Worm (Caenorhabditis elegans) whole organism, L2 larva: ENCODE measurements around the gene exc-5.

ENCODE experiments used
- F13H6.1 ChIP-seq: sonication (generic microtip); optimal IDR thresholded peaks from 2 replicates; lab custom pipeline; 2016; ENCODE audit warnings: missing genetic modification characterization, missing compliant biosample characterization
- Y55F3AM.14 ChIP-seq: fragments of 200-800 bp; sonication (Bioruptor generic); optimal IDR thresholded peaks from 2 replicates; lab custom pipeline; 2018; ENCODE audit warnings: mild to moderate bottlenecking, missing genetic modification characterization, missing compliant biosample characterization
- aly-2 ChIP-seq: fragments of 150-350 bp; optimal IDR thresholded peaks from 2 replicates; lab custom pipeline; 2014; ENCODE audit warnings: missing biosample characterization, missing genetic modification characterization
- ceh-16 ChIP-seq: fragments of 150-350 bp; optimal IDR thresholded peaks from 2 replicates; lab custom pipeline; 2014; ENCODE audit warnings: missing biosample characterization, missing genetic modification characterization
- fos-1 ChIP-seq: fragments of 150-350 bp; optimal IDR thresholded peaks from 2 replicates; lab custom pipeline; 2014; ENCODE audit warnings: missing biosample characterization, missing genetic modification characterization
- gmeb-1 ChIP-seq: fragments of 150-350 bp; optimal IDR thresholded peaks from 2 replicates; lab custom pipeline; 2014; ENCODE audit warnings: missing biosample characterization, missing genetic modification characterization
- lsy-2 ChIP-seq, 2 experiments: fragments of 150-350 bp in 1 of 2; sonication (generic microtip) in 1 of 2; optimal IDR thresholded peaks; 2 replicates each; lab custom pipeline; 2014 to 2017; ENCODE audit warnings: missing biosample characterization in 2 of 2, missing genetic modification characterization in 2 of 2
- mab-5 ChIP-seq: fragments of 150-350 bp; optimal IDR thresholded peaks from 2 replicates; lab custom pipeline; 2014; ENCODE audit warnings: missing biosample characterization, missing genetic modification characterization
- mbf-1 ChIP-seq: sonication (generic microtip); optimal IDR thresholded peaks from 2 replicates; lab custom pipeline; 2017; ENCODE audit warnings: missing biosample characterization, missing genetic modification characterization
- nhr-10 ChIP-seq: sonication (generic microtip); optimal IDR thresholded peaks from 2 replicates; lab custom pipeline; 2017; ENCODE audit warnings: missing biosample characterization, missing genetic modification characterization
- nhr-11 ChIP-seq: fragments of 150-350 bp; optimal IDR thresholded peaks from 2 replicates; lab custom pipeline; 2014; ENCODE audit warnings: missing biosample characterization, missing genetic modification characterization
- nhr-129 ChIP-seq: fragments of 150-350 bp; optimal IDR thresholded peaks from 2 replicates; lab custom pipeline; 2014; ENCODE audit warnings: missing biosample characterization, missing genetic modification characterization
- nhr-237 ChIP-seq: fragments of 150-350 bp; optimal IDR thresholded peaks from 2 replicates; lab custom pipeline; 2014; ENCODE audit warnings: missing biosample characterization, missing genetic modification characterization
- nhr-25 ChIP-seq: fragments of 150-350 bp; sonication (generic microtip); optimal IDR thresholded peaks from 3 replicates; lab custom pipeline; 2014; ENCODE audit warnings: missing biosample characterization, missing genetic modification characterization
- nhr-6 ChIP-seq: fragments of 150-350 bp; optimal IDR thresholded peaks from 2 replicates; lab custom pipeline; 2014; ENCODE audit warnings: missing biosample characterization, missing genetic modification characterization
- skn-1 ChIP-seq: sonication (generic microtip); optimal IDR thresholded peaks from 2 replicates; lab custom pipeline; 2017; ENCODE audit warnings: missing biosample characterization, missing genetic modification characterization
- unc-62 ChIP-seq: fragments of 150-350 bp; optimal IDR thresholded peaks from 2 replicates; lab custom pipeline; 2014; ENCODE audit warnings: missing biosample characterization, missing genetic modification reagents, missing genetic modification characterization
- ztf-1 ChIP-seq: fragments of 200-800 bp; sonication (Bioruptor generic); conservative IDR thresholded peaks from 2 replicates; pipeline ENCODE4 v1.3.6; 2022; ENCODE audit warnings: missing genetic modification characterization, missing compliant biosample characterization
- ztf-11 ChIP-seq: sonication (generic microtip); optimal IDR thresholded peaks from 2 replicates; lab custom pipeline; 2017; ENCODE audit warnings: missing biosample characterization, missing genetic modification characterization

Gene exc-5

DNA sequence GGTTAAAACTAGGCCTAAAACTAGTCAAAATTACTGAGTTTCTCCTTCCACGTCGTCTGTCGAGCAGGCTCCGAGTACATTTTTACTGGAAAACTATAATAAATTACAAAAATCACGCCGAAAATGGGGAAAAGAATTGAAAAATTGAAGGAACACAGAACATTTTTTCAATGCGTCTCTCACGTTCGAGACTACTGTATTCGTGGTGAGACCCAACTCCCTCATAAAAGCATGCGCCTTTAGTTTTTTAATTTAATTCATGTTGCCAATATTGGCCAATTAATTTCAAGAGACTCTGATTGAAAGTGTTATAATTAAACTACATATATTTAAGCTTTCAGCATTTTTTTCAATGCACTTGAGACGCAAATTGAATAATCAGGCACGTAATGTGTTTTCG is 59.3 kb downstream of the exc-5 start:
- TF ChIP-seq ceh-16: no peak
- no peak for TF ChIP-seq aly-2
- TF ChIP-seq F13H6.1 (tag; lab: Kevin White, UChicago): no peak
- TF ChIP-seq nhr-6 (tag; lab: Kevin White, UChicago): no peak
- TF ChIP-seq mab-5 (tag; lab: Kevin White, UChicago): no peak
- TF ChIP-seq nhr-10: no peak
- no peak for TF ChIP-seq gmeb-1 (tag; lab: Kevin White, UChicago)
- no peak for TF ChIP-seq ztf-1 (GFP tag; lab: Robert Waterston, UW)
- TF ChIP-seq Y55F3AM.14 (GFP tag; lab: Kevin White, UChicago): no peak
- TF ChIP-seq ztf-11 (tag; lab: Kevin White, UChicago): no peak
- no peak for TF ChIP-seq nhr-129 (tag; lab: Kevin White, UChicago)
- no peak for TF ChIP-seq mbf-1
- no peak for TF ChIP-seq lsy-2 (tag; optimal IDR thresholded peaks at IDR 0.05; lab: Kevin White, UChicago)
- no peak for TF ChIP-seq fos-1 (tag; lab: Kevin White, UChicago)
- TF ChIP-seq nhr-25: no peak
- TF ChIP-seq skn-1 (tag; lab: Kevin White, UChicago): no peak
- no peak for TF ChIP-seq unc-62 (GFP tag; lab: Kevin White, UChicago)
- no peak for TF ChIP-seq nhr-237

DNA sequence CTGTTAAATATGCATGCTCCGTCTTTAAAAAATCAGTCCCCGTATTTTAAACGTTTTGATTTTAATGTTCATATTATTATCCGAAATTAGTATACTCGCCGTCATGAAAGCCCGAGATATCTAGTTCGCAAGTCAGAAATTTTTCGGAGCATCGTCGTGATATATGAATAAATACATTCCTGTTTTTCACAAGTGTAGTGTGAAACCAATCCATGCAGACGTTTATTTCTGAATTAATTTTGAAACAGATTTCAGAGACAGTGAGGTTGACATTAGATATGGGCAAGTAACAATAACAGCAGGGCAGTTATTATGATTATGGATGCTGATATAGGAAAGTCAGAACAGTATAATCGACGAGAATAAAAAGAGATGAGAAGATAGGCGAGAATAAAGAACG is 61.0 kb downstream of the exc-5 start:
- TF ChIP-seq fos-1 (tag; lab: Kevin White, UChicago) (no peak), nhr-6 (tag; lab: Kevin White, UChicago) (no peak), Y55F3AM.14 (GFP tag; lab: Kevin White, UChicago) (no peak), ztf-1 (GFP tag; lab: Robert Waterston, UW) (no peak), nhr-11 (tag; lab: Kevin White, UChicago) (no peak), ceh-16 (no peak)
